Worm (Caenorhabditis elegans) whole organism, L3 larva: ENCODE measurements around the gene sre-6.
A peak's percentile ranks its signal among the peaks of the same experiment; 100 is the strongest.

Experiments
- ceh-16 ChIP-seq: sonication (generic microtip); optimal IDR thresholded peaks from 2 replicates; lab custom pipeline; 2017; ENCODE audit warnings: missing biosample characterization, missing genetic modification characterization
- elt-2 ChIP-seq: sonication (generic microtip); optimal IDR thresholded peaks from 2 replicates; lab custom pipeline; 2016; ENCODE audit warnings: missing genetic modification reagents, mild to moderate bottlenecking, missing genetic modification characterization, missing compliant biosample characterization
- lin-15B ChIP-seq: fragments of 150-350 bp; optimal IDR thresholded peaks from 2 replicates; lab custom pipeline; 2014; ENCODE audit warnings: missing biosample characterization, missing genetic modification characterization
- nhr-23 ChIP-seq: fragments of 150-350 bp; optimal IDR thresholded peaks from 2 replicates; lab custom pipeline; 2014; ENCODE audit warnings: missing biosample characterization, missing genetic modification reagents, missing genetic modification characterization
- zag-1 ChIP-seq: fragments of 150-350 bp; optimal IDR thresholded peaks from 2 replicates; lab custom pipeline; 2014; ENCODE audit warnings: missing biosample characterization, missing genetic modification characterization

DNA sequence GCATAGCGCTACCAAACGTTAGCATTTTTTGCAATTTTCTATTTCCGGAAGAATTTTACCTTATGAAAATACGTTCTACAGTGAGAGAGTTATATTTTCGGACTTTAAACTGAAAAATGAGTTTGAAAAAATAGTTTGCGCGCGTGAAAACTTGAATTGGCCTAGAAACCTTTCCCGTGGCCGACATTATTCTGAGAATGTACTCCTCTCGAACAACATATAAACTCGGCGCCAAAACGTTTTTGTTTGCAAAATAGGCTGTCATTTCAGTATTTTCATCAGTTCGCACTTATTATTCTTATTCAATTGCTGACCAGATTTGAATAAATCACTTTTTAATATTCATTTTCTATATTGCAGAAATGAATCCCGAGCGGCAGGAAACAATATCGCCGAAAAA, 25.8 kb downstream of the sre-6 start, which contains the start of the genes mre-11 and wdr-5.3:
- TF ChIP-seq lin-15B (peak; percentile 76), ceh-16 (tag; lab: Kevin White, UChicago) (no peak), zag-1 (no peak), nhr-23 (tag; lab: Kevin White, UChicago) (peak; percentile 62), elt-2 (tag; lab: Kevin White, UChicago) (peak; percentile 36)
